Fruit fly (Drosophila melanogaster): ENCODE data around the gene cv.
A peak's percentile ranks its signal among the peaks of the same experiment; 100 is the strongest.

Gene cv

dm6 chrX:5689417-5690215, at the start of gene cv, which contains the start of gene PGAP1 (continued):
- TF ChIP-seq ham (GFP tag; IDR thresholded peaks at IDR 0.05) (no peak), CG11456 (GFP tag; IDR thresholded peaks at IDR 0.05) (0 out of 3 replicates have a peak, but pooled peaks have one; percentile 49), Hr3 (GFP tag; optimal IDR thresholded peaks at IDR 0.05) (peak; percentile 19), mam (GFP tag; optimal IDR thresholded peaks at IDR 0.05) (peak; percentile 16), E2f2 (GFP tag; IDR thresholded peaks at IDR 0.05) (0 out of 2 replicates have a peak, but pooled peaks have one; percentile 9), CG17802 (tag; optimal IDR thresholded peaks at IDR 0.05) (no peak), lilli (GFP tag; optimal IDR thresholded peaks at IDR 0.05) (peak; percentile 58), CG1792 (GFP tag; optimal IDR thresholded peaks at IDR 0.05) (no peak), nmo (GFP tag; optimal IDR thresholded peaks at IDR 0.05) (peak; percentile 45), CG1602 (GFP tag; optimal IDR thresholded peaks at IDR 0.05) (peak; percentile 16), CG11560 (tag; IDR thresholded peaks at IDR 0.05) (peak; percentile 96), zen2 (GFP tag; IDR thresholded peaks at IDR 0.05; ENCODE audit: partially characterized antibody) (peak; percentile 76), inv (GFP tag; IDR thresholded peaks at IDR 0.05; ENCODE audit: partially characterized antibody) (peak; percentile 72), Dp (GFP tag; optimal IDR thresholded peaks at IDR 0.05) (peak; percentile 15), h (optimal IDR thresholded peaks at IDR 0.05) (no peak), chinmo (GFP tag; IDR thresholded peaks at IDR 0.05; ENCODE audit: partially characterized antibody) (peak; percentile 70; the same call in 1 of the 4 replicates), CG31224 (GFP tag; IDR thresholded peaks at IDR 0.05) (no peak), CG8478 (optimal IDR thresholded peaks at IDR 0.05) (peak; percentile 76), psq (GFP tag; optimal IDR thresholded peaks at IDR 0.05) (no peak), sna (GFP tag; IDR thresholded peaks at IDR 0.05; ENCODE audit: partially characterized antibody) (peak; percentile 58; the same call in 1 of the 2 replicates), lbe (GFP tag; optimal IDR thresholded peaks at IDR 0.05) (peak; percentile 56), grau (tag; optimal IDR thresholded peaks at IDR 0.05) (peak; percentile 47), Bgb (GFP tag; IDR thresholded peaks at IDR 0.05; ENCODE audit: partially characterized antibody) (peak; percentile 76), CG18262 (tag; optimal IDR thresholded peaks at IDR 0.05) (peak; percentile 47), unc-4 (GFP tag; IDR thresholded peaks at IDR 0.05; ENCODE audit: partially characterized antibody) (peak; percentile 72), hbn (GFP tag; IDR thresholded peaks at IDR 0.05; ENCODE audit: partially characterized antibody) (peak; percentile 64), ind (GFP tag; optimal IDR thresholded peaks at IDR 0.05) (peak; percentile 4), ci (GFP tag; IDR thresholded peaks at IDR 0.05) (peak; percentile 11; the same call in 1 of the 3 replicates), CG11247 (GFP tag; IDR thresholded peaks at IDR 0.05) (no peak), Sox102F (GFP tag; optimal IDR thresholded peaks at IDR 0.05) (peak; percentile 14), CG10209 (GFP tag; optimal IDR thresholded peaks at IDR 0.05) (no peak), vnd (GFP tag; IDR thresholded peaks at IDR 0.05; ENCODE audit: partially characterized antibody) (peak; percentile 67), CG12155 (GFP tag; optimal IDR thresholded peaks at IDR 0.05) (peak; percentile 18), CG3995 (GFP tag; optimal IDR thresholded peaks at IDR 0.05) (peak; percentile 95), CG13287 (GFP tag; IDR thresholded peaks at IDR 0.05; ENCODE audit: partially characterized antibody) (peak; percentile 80), zfh1 (GFP tag; IDR thresholded peaks at IDR 0.05) (0 out of 3 replicates have a peak, but pooled peaks have one; percentile 6), sd (tag; optimal IDR thresholded peaks at IDR 0.05) (peak; percentile 26), dmrt99B (tag; optimal IDR thresholded peaks at IDR 0.05) (no peak), Nf-YC (tag; optimal IDR thresholded peaks at IDR 0.05) (no peak), Ets65A (GFP tag) (peak; percentile 75), trh (GFP tag; optimal IDR thresholded peaks at IDR 0.05) (no peak), NC2α (GFP tag; optimal IDR thresholded peaks at IDR 0.05) (no peak), CG30020 (tag; optimal IDR thresholded peaks at IDR 0.05) (peak; percentile 6), CG31441 (GFP tag; IDR thresholded peaks at IDR 0.05) (peak; percentile 65; the same call in 1 of the 2 replicates), amos (GFP tag; IDR thresholded peaks at IDR 0.05; ENCODE audit: partially characterized antibody) (peak; percentile 81), cas (GFP tag; IDR thresholded peaks at IDR 0.05) (no peak), dmrt11E (tag; optimal IDR thresholded peaks at IDR 0.05) (peak; percentile 13), Sry-β (GFP tag; optimal IDR thresholded peaks at IDR 0.05) (peak; percentile 78), sqz (GFP tag; optimal IDR thresholded peaks at IDR 0.05) (no peak)
